Fruit fly (Drosophila melanogaster) whole organism, prepupa: ENCODE data around the gene betaNACtes3.
"Not testable (repeated sequence)": the region's sequence is repeated elsewhere in the genome, so short reads cannot be mapped to it uniquely, and the experiment has no call there.

Source experiments
- CG11762 ChIP-seq: fragments of 200-800 bp; sonication (Bioruptor generic); optimal IDR thresholded peaks from 3 replicates; lab custom pipeline; 2016; ENCODE audit warnings: missing biosample characterization, missing genetic modification characterization; ENCODE audit not compliant: insufficient read depth
- CG6163 ChIP-seq: fragments of 200-800 bp; sonication (Bioruptor generic); IDR thresholded peaks from 3 replicates; pipeline ENCODE4 v1.3.6; 2022; ENCODE audit warnings: missing biosample characterization, missing genetic modification characterization
- CG6854 ChIP-seq: fragments of 200-800 bp; sonication (Bioruptor generic); optimal IDR thresholded peaks from 2 replicates; lab custom pipeline; 2017; ENCODE audit warnings: missing biosample characterization, mild to moderate bottlenecking, missing genetic modification characterization
- CG9139 ChIP-seq: fragments of 200-800 bp; sonication (Bioruptor generic); optimal IDR thresholded peaks from 3 replicates; lab custom pipeline; 2017; ENCODE audit warnings: missing biosample characterization, mild to moderate bottlenecking, missing genetic modification characterization
- Eip78C ChIP-seq: fragments of 200-800 bp; sonication (Bioruptor generic); peaks from one replicate; lab custom pipeline; 2016; ENCODE audit warnings: missing biosample characterization, missing genetic modification characterization
- Hr4 ChIP-seq: fragments of 200-800 bp; sonication (Bioruptor generic); optimal IDR thresholded peaks from 3 replicates; lab custom pipeline; 2016; ENCODE audit warnings: missing biosample characterization, missing genetic modification characterization
- OdsH ChIP-seq: fragments of 200-800 bp; sonication (Bioruptor generic); optimal IDR thresholded peaks from 3 replicates; lab custom pipeline; 2016; ENCODE audit warnings: missing biosample characterization, missing genetic modification characterization
- eg ChIP-seq: fragments of 200-800 bp; sonication (Bioruptor generic); IDR thresholded peaks from 3 replicates; pipeline ENCODE4 v1.3.6; 2022; ENCODE audit warnings: missing biosample characterization, missing genetic modification characterization
- fd59A ChIP-seq: fragments of 200-800 bp; sonication (Bioruptor generic); optimal IDR thresholded peaks from 2 replicates; lab custom pipeline; 2017; ENCODE audit warnings: missing biosample characterization, mild to moderate bottlenecking, missing genetic modification characterization, missing genetic modification reagents
- fkh ChIP-seq: fragments of 200-800 bp; sonication (Bioruptor generic); optimal IDR thresholded peaks from 3 replicates; lab custom pipeline; 2017; ENCODE audit warnings: missing biosample characterization, mild to moderate bottlenecking, missing genetic modification characterization, moderate library complexity
- salr ChIP-seq, 2 experiments: fragments of 200-800 bp; sonication (Bioruptor generic); optimal IDR thresholded peaks; 3 replicates each; lab custom pipeline; 2016 to 2018; ENCODE audit warnings: missing biosample characterization in 2 of 2, missing genetic modification characterization in 2 of 2, mild to moderate bottlenecking in 1 of 2
- svp ChIP-seq: fragments of 200-800 bp; sonication (Bioruptor generic); peaks from one replicate; lab custom pipeline; 2016; ENCODE audit warnings: missing biosample characterization, missing genetic modification characterization

betaNACtes3 gene

DNA sequence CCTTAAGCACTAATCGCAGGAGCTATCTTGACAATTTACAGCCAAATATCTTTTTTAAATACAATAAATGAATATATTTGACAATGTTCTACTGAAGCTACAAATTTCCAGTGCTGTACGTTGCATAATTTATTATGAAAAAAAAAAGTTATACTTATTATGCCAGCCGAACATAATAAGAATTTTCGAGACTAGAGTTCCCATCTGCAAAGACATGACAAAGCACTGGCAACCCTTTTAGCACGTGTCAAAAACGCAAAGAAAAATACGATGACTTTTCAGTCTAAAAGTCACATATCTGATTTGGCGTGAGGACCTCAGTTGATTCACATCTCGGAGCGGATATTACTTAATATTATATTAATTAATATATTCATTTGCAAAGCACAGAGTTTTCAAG lies at the start of gene betaNACtes3:
betaNACtes3 (plus strand) TSS at position 301 of the 400 bp plus-strand sequence.
- not testable (repeated sequence) for TF ChIP-seq CG9139, Hr4, CG6854 (GFP tag; lab: Kevin White, UChicago)

DNA sequence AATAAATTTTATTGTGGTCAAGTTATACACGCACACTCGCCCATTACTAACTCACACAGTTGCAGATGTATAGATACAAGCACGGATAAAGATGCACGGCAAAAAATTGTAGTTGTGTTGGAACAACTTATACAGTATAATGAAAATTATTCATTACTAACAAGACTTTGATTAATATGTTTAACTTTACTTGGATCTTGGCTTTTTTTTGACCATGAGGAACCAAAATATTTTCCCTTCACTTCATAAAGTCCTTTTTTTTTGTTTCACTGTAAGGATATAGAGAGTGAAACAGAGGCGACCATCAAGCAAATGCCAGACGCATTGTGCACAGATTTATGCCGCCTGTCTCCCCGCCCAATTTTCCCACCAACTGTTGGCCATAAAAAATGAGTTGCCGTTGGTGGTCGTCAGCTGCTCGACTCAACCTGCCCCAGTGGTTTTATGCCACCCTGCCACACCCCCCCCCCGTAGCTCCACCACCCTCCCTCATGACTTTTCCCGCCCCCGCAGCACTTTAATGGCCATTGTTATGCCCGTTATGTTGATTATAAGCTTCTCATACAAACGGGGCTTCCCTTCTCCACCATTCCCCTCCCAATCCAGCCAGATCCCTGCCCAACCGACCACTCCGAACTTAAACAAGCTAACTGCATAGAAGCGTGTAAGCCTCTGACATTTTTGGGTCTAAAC lies 47.0 kb upstream of the betaNACtes3 start:
- TF ChIP-seq Eip78C (GFP tag; lab: Kevin White, UChicago) (peak; percentile 33), fkh (GFP tag; lab: Kevin White, UChicago) (no peak), CG11762 (GFP tag; lab: Kevin White, UChicago) (no peak)
- TF ChIP-seq, all 60 proteins: peak for 1

DNA sequence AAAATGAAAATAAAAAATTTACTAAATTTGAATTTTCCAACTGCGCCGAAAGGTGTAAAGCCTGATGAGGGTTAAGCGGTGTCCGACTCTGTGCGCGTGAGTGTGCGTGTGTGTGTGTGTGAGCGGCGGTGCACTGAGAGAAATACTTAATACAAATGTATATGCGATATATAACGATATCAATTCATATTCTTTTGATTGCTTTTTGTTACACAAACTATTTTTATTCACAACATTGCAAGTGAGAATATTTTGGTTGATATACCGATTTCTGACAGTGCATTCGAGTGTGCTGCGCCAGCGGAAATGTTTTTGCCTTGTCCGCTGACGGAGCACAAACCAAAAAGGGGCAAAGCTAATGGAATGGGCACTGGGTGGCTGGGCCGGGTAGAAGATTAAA lies 46.4 kb upstream of the betaNACtes3 start:
- TF ChIP-seq eg: no peak
- TF ChIP-seq svp (GFP tag; lab: Kevin White, UChicago): peak; percentile 21
- peak; percentile 6 for TF ChIP-seq Hr4 (GFP tag; lab: Kevin White, UChicago)
- TF ChIP-seq CG6163: 0 out of 3 replicates have a peak, but pooled peaks have one; percentile 25
- TF ChIP-seq, all 60 proteins: peak for 3

DNA sequence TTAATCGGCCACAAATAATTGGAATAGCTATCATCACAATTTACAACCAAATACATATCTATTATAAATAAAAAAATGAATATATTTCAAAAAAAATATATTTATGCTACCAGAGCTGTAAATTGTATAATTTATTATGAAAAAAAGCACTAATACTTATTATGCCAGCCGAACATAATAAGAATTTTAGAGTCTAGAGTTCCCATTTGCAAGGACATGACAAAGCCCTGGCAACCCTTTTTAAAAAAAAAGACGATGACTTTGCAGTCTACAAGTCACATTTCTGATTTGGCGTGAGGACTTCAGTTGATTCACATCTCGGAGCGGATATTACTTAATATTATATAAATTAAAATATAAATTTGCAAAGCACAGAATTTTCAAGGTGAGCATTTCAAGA lies 1.4 kb downstream of the betaNACtes3 start, which contains the start of gene betaNACtes4:
betaNACtes4 (plus strand) TSS at position 301 of the 400 bp plus-strand sequence.
- TF ChIP-seq fd59A (GFP tag; lab: Kevin White, UChicago); salr (GFP tag; optimal IDR thresholded peaks at IDR 0.05; lab: Kevin White, UChicago); OdsH (GFP tag; lab: Kevin White, UChicago): not testable (repeated sequence)
